Worm (Caenorhabditis elegans) whole organism, L4 larva: ENCODE results near the gene F40F4.7.

Experiments
- F26F4.8 ChIP-seq: fragments of 200-800 bp; sonication (Bioruptor generic); conservative IDR thresholded peaks from 2 replicates; pipeline ENCODE4 v1.3.6; 2022; ENCODE audit warnings: missing genetic modification characterization, missing compliant biosample characterization
- F37D6.2 ChIP-seq: sonication (generic microtip); optimal IDR thresholded peaks from 2 replicates; lab custom pipeline; 2016; ENCODE audit warnings: mild to moderate bottlenecking, missing genetic modification characterization, missing compliant biosample characterization
- F44E2.7 ChIP-seq: fragments of 200-800 bp; sonication (Bioruptor generic); IDR thresholded peaks from 2 replicates; pipeline ENCODE4 v2.1.2; 2022; ENCODE audit warnings: missing genetic modification characterization, missing compliant biosample characterization
- Y75B8A.6 ChIP-seq: fragments of 200-800 bp; sonication (Bioruptor generic); IDR thresholded peaks from 2 replicates; pipeline ENCODE4 v1.3.6; 2022; ENCODE audit warnings: missing genetic modification reagents, missing genetic modification characterization, missing compliant biosample characterization
- ZK546.5 ChIP-seq, 2 experiments: sonication (generic microtip); optimal IDR thresholded peaks; 2 replicates each; lab custom pipeline; 2017; ENCODE audit warnings: missing biosample characterization in 2 of 2, missing genetic modification characterization in 2 of 2
- arid-1 ChIP-seq: fragments of 200-800 bp; sonication (Bioruptor generic); conservative IDR thresholded peaks from 2 replicates; pipeline ENCODE4 v1.3.6; 2022; ENCODE audit warnings: missing genetic modification reagents, missing genetic modification characterization, missing compliant biosample characterization
- ceh-32 ChIP-seq: sonication (generic microtip); optimal IDR thresholded peaks from 2 replicates; lab custom pipeline; 2016; ENCODE audit warnings: mild to moderate bottlenecking, missing genetic modification characterization, missing compliant biosample characterization; ENCODE audit not compliant: poor library complexity
- ceh-62 ChIP-seq: sonication (generic microtip); optimal IDR thresholded peaks from 2 replicates; lab custom pipeline; 2017; ENCODE audit warnings: missing biosample characterization, missing genetic modification characterization
- ceh-82 ChIP-seq: sonication (generic microtip); optimal IDR thresholded peaks from 2 replicates; lab custom pipeline; 2017; ENCODE audit warnings: missing biosample characterization, missing genetic modification characterization
- ctbp-1 ChIP-seq: fragments of 200-800 bp; sonication (Bioruptor generic); IDR thresholded peaks from 2 replicates; pipeline ENCODE4 v1.3.6; 2022; ENCODE audit warnings: missing genetic modification reagents, missing genetic modification characterization, missing compliant biosample characterization
- daf-19 ChIP-seq: fragments of 200-800 bp; sonication (Bioruptor generic); conservative IDR thresholded peaks from 2 replicates; pipeline ENCODE4 v1.3.6; 2022; ENCODE audit warnings: missing genetic modification characterization, missing compliant biosample characterization
- daf-8 ChIP-seq: fragments of 200-800 bp; sonication (Bioruptor generic); IDR thresholded peaks from 2 replicates; pipeline ENCODE4 v1.3.6; 2022; ENCODE audit warnings: missing genetic modification characterization, missing compliant biosample characterization
- dmd-8 ChIP-seq: fragments of 200-800 bp; sonication (Bioruptor generic); IDR thresholded peaks from 2 replicates; pipeline ENCODE4 v1.3.6; 2022; ENCODE audit warnings: missing genetic modification characterization, missing compliant biosample characterization
- dpl-1 ChIP-seq: fragments of 150-350 bp; optimal IDR thresholded peaks from 2 replicates; lab custom pipeline; 2014; ENCODE audit warnings: missing biosample characterization, missing genetic modification reagents, missing genetic modification characterization
- dve-1 ChIP-seq: sonication (generic microtip); optimal IDR thresholded peaks from 2 replicates; lab custom pipeline; 2017; ENCODE audit warnings: antibody characterized with exemption, mild to moderate bottlenecking, missing genetic modification characterization, missing compliant biosample characterization; ENCODE audit not compliant: insufficient read depth
- lim-7 ChIP-seq: fragments of 200-800 bp; sonication (Bioruptor generic); IDR thresholded peaks from 2 replicates; pipeline ENCODE4 v1.3.6; 2022; ENCODE audit warnings: missing genetic modification characterization, missing compliant biosample characterization
- lin-1 ChIP-seq: fragments of 200-800 bp; sonication (Bioruptor generic); IDR thresholded peaks from 2 replicates; pipeline ENCODE4 v1.3.6; 2022; ENCODE audit warnings: missing genetic modification reagents, missing genetic modification characterization, missing compliant biosample characterization
- lin-39 ChIP-seq: fragments of 150-350 bp; optimal IDR thresholded peaks from 2 replicates; lab custom pipeline; 2014; ENCODE audit warnings: missing biosample characterization, missing genetic modification reagents, missing genetic modification characterization
- lir-3 ChIP-seq: sonication (generic microtip); optimal IDR thresholded peaks from 2 replicates; lab custom pipeline; 2016; ENCODE audit warnings: mild to moderate bottlenecking, missing genetic modification characterization, missing compliant biosample characterization
- lsy-2 ChIP-seq, 2 experiments: fragments of 150-350 bp in 1 of 2; sonication (generic microtip) in 1 of 2; optimal IDR thresholded peaks; 2 replicates each; lab custom pipeline; 2014 to 2017; ENCODE audit warnings: missing biosample characterization in 2 of 2, missing genetic modification characterization in 2 of 2
- madf-5 ChIP-seq, 2 experiments: fragments of 200-800 bp; sonication (Bioruptor generic); IDR thresholded peaks; 2 replicates each; pipeline ENCODE4 v1.3.6; 2022; ENCODE audit warnings: missing compliant biosample characterization in 2 of 2, missing genetic modification characterization in 2 of 2
- mep-1 ChIP-seq: fragments of 150-350 bp; sonication (generic microtip); optimal IDR thresholded peaks from 3 replicates; lab custom pipeline; 2014; ENCODE audit warnings: missing biosample characterization, missing genetic modification characterization
- mxl-2 ChIP-seq: fragments of 200-800 bp; sonication (Bioruptor generic); conservative IDR thresholded peaks from 2 replicates; pipeline ENCODE4 v1.3.6; 2022; ENCODE audit warnings: missing genetic modification reagents, missing genetic modification characterization, missing compliant biosample characterization
- nhr-10 ChIP-seq: fragments of 150-350 bp; optimal IDR thresholded peaks from 2 replicates; lab custom pipeline; 2014; ENCODE audit warnings: missing biosample characterization, missing genetic modification characterization
- rbr-2 ChIP-seq: sonication (generic microtip); optimal IDR thresholded peaks from 2 replicates; lab custom pipeline; 2016; ENCODE audit warnings: missing genotype, missing genetic modification characterization, missing compliant biosample characterization
- sdz-12 ChIP-seq: fragments of 200-800 bp; sonication (Bioruptor generic); optimal IDR thresholded peaks from 2 replicates; lab custom pipeline; 2018; ENCODE audit warnings: mild to moderate bottlenecking, missing genetic modification characterization, missing compliant biosample characterization
- set-16 ChIP-seq: fragments of 200-800 bp; sonication (Bioruptor generic); IDR thresholded peaks from 2 replicates; pipeline ENCODE4 v1.3.6; 2022; ENCODE audit warnings: missing genetic modification reagents, missing genetic modification characterization, missing compliant biosample characterization
- snpc-1.2 ChIP-seq: fragments of 200-800 bp; sonication (Bioruptor generic); IDR thresholded peaks from 2 replicates; pipeline ENCODE4 v1.3.6; 2022; ENCODE audit warnings: missing genetic modification reagents, missing genetic modification characterization, missing compliant biosample characterization
- spr-3 ChIP-seq: fragments of 200-800 bp; sonication (Bioruptor generic); optimal IDR thresholded peaks from 2 replicates; lab custom pipeline; 2018; ENCODE audit warnings: mild to moderate bottlenecking, missing genetic modification characterization, missing compliant biosample characterization
- tra-1 ChIP-seq: fragments of 200-800 bp; sonication (Bioruptor generic); IDR thresholded peaks from 2 replicates; pipeline ENCODE4 v1.3.6; 2022; ENCODE audit warnings: missing genetic modification reagents, missing genetic modification characterization, missing compliant biosample characterization
- unc-130 ChIP-seq: sonication (generic microtip); optimal IDR thresholded peaks from 2 replicates; lab custom pipeline; 2016; ENCODE audit warnings: missing genetic modification reagents, missing genetic modification characterization, missing compliant biosample characterization
- unc-62 ChIP-seq, 3 experiments: fragments of 150-350 bp in 1 of 3; sonication (generic microtip); optimal IDR thresholded peaks in 2 of 3; peaks in 1 of 3; 1 replicate in 1 of 3; 2 replicates in 2 of 3; lab custom pipeline; 2014 to 2017; ENCODE audit warnings: missing biosample characterization in 3 of 3, missing genetic modification characterization in 3 of 3, missing genetic modification reagents in 3 of 3, missing genotype in 1 of 3
- zfp-2 ChIP-seq: sonication (generic microtip); optimal IDR thresholded peaks from 2 replicates; lab custom pipeline; 2016; ENCODE audit warnings: mild to moderate bottlenecking, missing genetic modification characterization, missing compliant biosample characterization
- ztf-11 ChIP-seq: fragments of 150-350 bp; optimal IDR thresholded peaks from 2 replicates; lab custom pipeline; 2014; ENCODE audit warnings: missing biosample characterization, missing genetic modification characterization

F40F4.7 gene

DNA sequence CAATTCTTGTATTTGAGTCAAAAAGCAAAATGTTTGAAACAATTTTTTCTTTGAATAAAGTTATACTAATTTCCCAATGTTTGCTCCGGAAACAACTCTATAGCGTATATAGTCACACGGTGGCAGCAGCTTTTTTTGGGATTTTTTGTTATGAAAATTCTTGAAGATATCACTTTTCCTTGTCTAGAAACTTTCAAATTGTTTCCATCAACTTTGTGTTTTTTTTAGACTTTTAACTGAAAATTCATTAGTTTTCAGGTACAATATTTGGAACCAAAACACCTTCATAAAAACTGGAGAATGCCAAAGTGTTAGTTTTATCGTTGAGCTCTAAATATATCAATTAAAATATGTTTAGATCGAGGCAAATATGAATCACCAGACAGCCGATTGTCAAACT, 26.8 kb upstream of the F40F4.7 start, which contains the start of gene K09C4.7:
TSS of gene K09C4.7 (plus strand) at position 301 of the 400 bp plus-strand sequence.
- TF ChIP-seq arid-1 (GFP tag; lab: Robert Waterston, UW) (no peak), sdz-12 (GFP tag; lab: Kevin White, UChicago) (no peak), lsy-2 (tag; optimal IDR thresholded peaks at IDR 0.05; lab: Kevin White, UChicago) (no peak), madf-5 (GFP tag; IDR thresholded peaks at IDR 0.05; lab: Robert Waterston, UW) (no peak), ztf-11 (tag; lab: Kevin White, UChicago) (no peak), lim-7 (GFP tag; lab: Robert Waterston, UW) (no peak), mxl-2 (no peak), F44E2.7 (no peak), dmd-8 (GFP tag; lab: Robert Waterston, UW) (no peak), spr-3 (no peak), snpc-1.2 (GFP tag; lab: Robert Waterston, UW) (no peak), dpl-1 (GFP tag; lab: Kevin White, UChicago) (no peak)

DNA sequence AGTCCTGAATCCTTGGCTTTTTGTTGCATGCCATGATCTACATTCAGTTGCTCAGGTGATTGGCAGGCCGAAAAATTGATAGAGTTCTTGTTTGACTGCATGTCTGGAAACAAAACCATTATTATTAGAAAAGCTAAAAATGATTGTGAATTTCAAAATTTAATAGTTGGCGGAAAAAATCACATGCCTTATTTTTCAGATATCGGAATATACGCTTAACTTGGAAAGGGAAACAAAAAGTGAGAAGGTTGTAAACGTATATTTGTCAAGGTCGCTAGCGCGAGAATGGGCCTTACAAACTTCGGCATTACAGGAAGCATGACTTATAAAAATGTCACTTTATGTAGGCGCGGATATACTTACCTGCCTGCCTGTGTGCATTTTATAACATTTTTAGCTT, 25.9 kb upstream of the F40F4.7 start, which contains the start of gene K09C4.9:
TSS of gene K09C4.9 (minus strand) at position 101 of the 400 bp plus-strand sequence.
- TF ChIP-seq zfp-2 (no peak), Y75B8A.6 (GFP tag; lab: Robert Waterston, UW) (no peak), F26F4.8 (GFP tag; lab: Robert Waterston, UW) (no peak), lir-3 (tag; lab: Kevin White, UChicago) (no peak), ZK546.5 (tag; optimal IDR thresholded peaks at IDR 0.05; lab: Kevin White, UChicago) (no peak), ceh-82 (tag; lab: Kevin White, UChicago) (no peak), ceh-32 (tag; lab: Kevin White, UChicago) (no peak), tra-1 (GFP tag; lab: Robert Waterston, UW) (no peak), ctbp-1 (GFP tag; lab: Robert Waterston, UW) (no peak), ceh-62 (tag; lab: Kevin White, UChicago) (no peak), set-16 (GFP tag; lab: Robert Waterston, UW) (no peak), daf-19 (no peak), daf-8 (GFP tag; lab: Robert Waterston, UW) (no peak), dve-1 (tag; lab: Kevin White, UChicago) (no peak), mep-1 (tag; lab: Kevin White, UChicago) (no peak), rbr-2 (tag; lab: Kevin White, UChicago) (no peak), F37D6.2 (no peak), unc-62 (GFP tag; optimal IDR thresholded peaks at IDR 0.05 in 1 of 2; lab: Kevin White, UChicago) (no peak), unc-62 (tag; optimal IDR thresholded peaks at IDR 0.05; lab: Kevin White, UChicago) (no peak)

DNA sequence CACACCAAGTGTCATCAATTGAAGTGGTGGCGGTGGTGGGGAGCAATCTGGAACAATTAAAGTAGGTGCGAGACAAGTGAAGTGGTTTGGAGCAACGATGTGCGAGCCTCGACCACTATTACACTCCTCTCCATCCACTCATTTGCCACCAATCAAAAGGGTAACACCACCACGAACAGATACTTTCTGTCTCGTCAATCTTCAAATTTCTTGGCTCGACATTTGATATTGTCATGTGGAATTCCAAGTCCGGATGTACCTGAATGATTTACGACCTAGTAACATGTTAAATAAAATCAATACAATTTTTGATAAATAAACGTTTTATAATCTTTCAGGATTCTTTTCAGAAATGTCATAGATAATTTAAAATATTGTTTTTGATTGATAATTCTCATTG, 25.1 kb upstream of the F40F4.7 start, which contains the start of gene sul-1:
TSS of gene sul-1 (minus strand) at position 101 of the 400 bp plus-strand sequence.
- TF ChIP-seq unc-130 (GFP tag; lab: Kevin White, UChicago) = no peak
- TF ChIP-seq lin-39 (tag; lab: Kevin White, UChicago) = no peak

DNA sequence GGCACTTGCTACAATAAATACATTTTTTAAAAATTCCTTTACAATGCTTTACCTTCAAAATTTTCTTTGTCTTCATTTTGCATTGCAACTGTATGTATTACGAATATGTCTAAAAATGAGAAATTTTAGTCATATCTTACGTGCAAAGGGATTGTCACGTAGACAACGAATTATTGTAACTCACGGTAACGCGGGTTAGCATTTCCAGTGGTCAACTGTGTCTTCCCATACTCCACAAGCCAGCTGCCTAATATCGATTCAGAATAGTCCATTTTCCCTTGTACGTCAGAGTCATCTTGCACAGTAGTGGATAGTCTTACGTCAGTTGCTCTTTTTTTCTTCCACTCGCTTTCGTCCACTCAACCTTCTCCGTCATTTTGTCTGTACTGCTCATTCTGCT, 16.9 kb upstream of the F40F4.7 start, which contains the start of gene fbxb-71:
TSS of gene fbxb-71 (plus strand) at position 301 of the 400 bp plus-strand sequence.
- TF ChIP-seq rbr-2 (tag; lab: Kevin White, UChicago) (no peak), lin-1 (no peak), unc-62 (GFP tag; optimal IDR thresholded peaks at IDR 0.05 in 1 of 2; lab: Kevin White, UChicago) (peak in 1 of 2 experiments; percentile 34), unc-62 (tag; optimal IDR thresholded peaks at IDR 0.05; lab: Kevin White, UChicago) (no peak), nhr-10 (tag; lab: Kevin White, UChicago) (no peak)
